Fruit fly (Drosophila melanogaster): Measurements from ENCODE around the gene Arr2.

The Arr2 gene

dm6 chr3L:8675545-8676084, 26.9 kb upstream of the Arr2 start, which contains the start of gene hry (continued):
- TF ChIP-seq gsb-n (tag; optimal IDR thresholded peaks at IDR 0.05) (peak; percentile 50), zfh1 (GFP tag; IDR thresholded peaks at IDR 0.05) (peak; percentile 34; the same call in 1 of the 3 replicates), Med (GFP tag) (peak; percentile 84), sens (GFP tag) (peak; percentile 79), D19A (tag; optimal IDR thresholded peaks at IDR 0.05) (peak; percentile 57), ab (GFP tag; optimal IDR thresholded peaks at IDR 0.05) (no peak), caup (GFP tag; optimal IDR thresholded peaks at IDR 0.05; ENCODE audit: severe bottlenecking) (peak; percentile 65), Blimp-1 (GFP tag; optimal IDR thresholded peaks at IDR 0.05) (peak; percentile 92), oc (tag; optimal IDR thresholded peaks at IDR 0.05) (peak; percentile 38), CG43689 (GFP tag; IDR thresholded peaks at IDR 0.05) (no peak), CoRest (tag; optimal IDR thresholded peaks at IDR 0.05) (peak; percentile 34), knrl (GFP tag; IDR thresholded peaks at IDR 0.05; ENCODE audit: partially characterized antibody) (peak; percentile 33; the same call in 2 of the 3 replicates), CG34422 (GFP tag; IDR thresholded peaks at IDR 0.05) (peak; percentile 55; the same call in 2 of the 3 replicates), Mrtf (GFP tag; IDR thresholded peaks at IDR 0.05) (no peak), mirr (GFP tag; optimal IDR thresholded peaks at IDR 0.05) (peak; percentile 86), Dek (tag; optimal IDR thresholded peaks at IDR 0.05) (peak; percentile 17), abd-A (tag; optimal IDR thresholded peaks at IDR 0.05) (peak; percentile 88), BtbVII (GFP tag; optimal IDR thresholded peaks at IDR 0.05) (peak; percentile 40), H2.0 (GFP tag; IDR thresholded peaks at IDR 0.05) (no peak), CG12219 (GFP tag; optimal IDR thresholded peaks at IDR 0.05) (peak; percentile 10), CG11247 (GFP tag; IDR thresholded peaks at IDR 0.05) (no peak; the same call in 1 of the 2 replicates), tx (GFP tag; optimal IDR thresholded peaks at IDR 0.05) (no peak), vnd (GFP tag; IDR thresholded peaks at IDR 0.05; ENCODE audit: partially characterized antibody) (no peak), CG14860 (GFP tag; IDR thresholded peaks at IDR 0.05; ENCODE audit: partially characterized antibody) (0 out of 3 replicates have a peak, but pooled peaks have one; percentile 31), CG15601 (tag; optimal IDR thresholded peaks at IDR 0.05) (peak; percentile 61), CG16813 (GFP tag; IDR thresholded peaks at IDR 0.05; ENCODE audit: partially characterized antibody) (0 out of 3 replicates have a peak, but pooled peaks have one; percentile 20), exex (tag; optimal IDR thresholded peaks at IDR 0.05) (peak; percentile 29), cg (GFP tag; optimal IDR thresholded peaks at IDR 0.05) (peak; percentile 96), en (GFP tag; optimal IDR thresholded peaks at IDR 0.05) (no peak), Vsx1 (GFP tag; optimal IDR thresholded peaks at IDR 0.05) (peak; percentile 43), CG4707 (GFP tag; optimal IDR thresholded peaks at IDR 0.05) (peak; percentile 10), CG14710 (tag; optimal IDR thresholded peaks at IDR 0.05) (peak; percentile 16), TFAM (GFP tag; optimal IDR thresholded peaks at IDR 0.05) (no peak), gem (tag; optimal IDR thresholded peaks at IDR 0.05) (peak; percentile 9), CG7928 (GFP tag; optimal IDR thresholded peaks at IDR 0.05) (peak; percentile 42), seq (GFP tag; IDR thresholded peaks at IDR 0.05) (peak; percentile 8; the same call in 1 of the 2 replicates), CG15269 (tag; optimal IDR thresholded peaks at IDR 0.05) (peak; percentile 56), CG15696 (tag; optimal IDR thresholded peaks at IDR 0.05) (peak; percentile 3), jing (GFP tag; optimal IDR thresholded peaks at IDR 0.05) (peak; percentile 58), CG3847 (GFP tag; IDR thresholded peaks at IDR 0.05) (0 out of 2 replicates have a peak, but pooled peaks have one; percentile 17), kay (GFP tag; optimal IDR thresholded peaks at IDR 0.05) (peak; percentile 89), bbx (GFP tag; IDR thresholded peaks at IDR 0.05; ENCODE audit: partially characterized antibody) (peak; percentile 64), pita (GFP tag; optimal IDR thresholded peaks at IDR 0.05) (no peak)

All from whole organism, embryonic.